Worm (Caenorhabditis elegans) whole organism, L2 larva: ENCODE results near the gene srh-97.

Source experiments
- blmp-1 ChIP-seq: sonication (generic microtip); optimal IDR thresholded peaks from 2 replicates; lab custom pipeline; 2017; ENCODE audit warnings: missing genetic modification characterization, mild to moderate bottlenecking, missing compliant biosample characterization, antibody characterized with exemption, moderate library complexity; ENCODE audit not compliant: insufficient read depth
- unc-62 ChIP-seq: fragments of 150-350 bp; optimal IDR thresholded peaks from 2 replicates; lab custom pipeline; 2014; ENCODE audit warnings: missing biosample characterization, missing genetic modification reagents, missing genetic modification characterization

- no peak for TF ChIP-seq unc-62 (GFP tag; lab: Kevin White, UChicago)
- TF ChIP-seq blmp-1 = no peak
These were observed 25.4 kb downstream of the srh-97 start, which contains the start of gene hpo-33 for ce11 chrV:17042263-17042662.
